Worm (Caenorhabditis elegans) whole organism, late embryonic: ENCODE measurements around the gene sre-5.

Experiments
- eyg-1 ChIP-seq: sonication (generic microtip); optimal IDR thresholded peaks from 2 replicates; lab custom pipeline; 2016; ENCODE audit warnings: missing genotype, missing genetic modification characterization, missing compliant biosample characterization
- pros-1 ChIP-seq: fragments of 150-350 bp; optimal IDR thresholded peaks from 2 replicates; lab custom pipeline; 2014; ENCODE audit warnings: missing biosample characterization, missing genetic modification reagents, missing genetic modification characterization
- rnt-1 ChIP-seq: sonication (generic microtip); optimal IDR thresholded peaks from 2 replicates; lab custom pipeline; 2016; ENCODE audit warnings: missing genetic modification characterization, missing compliant biosample characterization

DNA sequence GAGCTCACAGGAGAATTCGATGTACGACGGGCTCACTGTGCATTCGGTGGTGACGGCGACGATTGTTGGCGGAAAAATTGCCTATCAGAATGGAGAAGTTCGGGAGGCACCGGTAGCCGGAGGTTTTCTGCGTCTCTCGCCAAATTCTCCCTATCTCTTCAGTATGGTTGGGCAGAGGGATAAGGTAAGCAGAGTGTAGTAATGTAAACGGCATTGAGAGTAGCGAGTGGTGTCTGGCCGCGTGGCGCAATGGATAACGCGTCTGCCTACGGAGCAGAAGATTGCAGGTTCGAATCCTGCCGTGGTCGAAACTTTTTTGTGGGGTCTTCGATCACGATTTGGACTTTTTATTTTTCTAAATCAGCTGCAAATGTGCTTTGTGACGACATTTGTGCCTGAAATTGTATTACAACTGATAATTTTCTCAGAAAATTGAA is 40.4 kb upstream of the sre-5 start:
- TF ChIP-seq rnt-1 (tag; lab: Kevin White, UChicago) = peak; percentile 52
- TF ChIP-seq pros-1 = no peak
- TF ChIP-seq eyg-1 (tag; lab: Kevin White, UChicago) = peak; percentile 65
